Fruit fly (Drosophila melanogaster) whole organism, embryonic: ENCODE measurements around the gene CG13126.

Source experiments
- Antp ChIP-seq: fragments of 200-800 bp; sonication (Bioruptor generic); optimal IDR thresholded peaks from 3 replicates; lab custom pipeline; 2016; ENCODE audit warnings: missing biosample characterization, missing genetic modification characterization
- Atf3 ChIP-seq: fragments of 200-800 bp; sonication (Bioruptor generic); optimal IDR thresholded peaks from 3 replicates; lab custom pipeline; 2016; ENCODE audit warnings: missing biosample characterization, missing genetic modification characterization
- B-H1 ChIP-seq: fragments of 200-800 bp; sonication (Bioruptor generic); IDR thresholded peaks from 3 replicates; pipeline ENCODE4 v1.3.6; 2022; ENCODE audit warnings: missing biosample characterization, missing genetic modification characterization
- BEAF-32 ChIP-seq: fragments of 200-800 bp; sonication (Bioruptor generic); optimal IDR thresholded peaks from 3 replicates; lab custom pipeline; 2017; ENCODE audit warnings: missing biosample characterization, missing genetic modification characterization, mild to moderate bottlenecking, moderate library complexity, missing genetic modification reagents
- Blimp-1 ChIP-seq: fragments of 200-800 bp; sonication (Bioruptor generic); optimal IDR thresholded peaks from 3 replicates; lab custom pipeline; 2018; ENCODE audit warnings: missing biosample characterization, missing genetic modification characterization, mild to moderate bottlenecking, moderate library complexity, missing genetic modification reagents
- Bteb2 ChIP-seq: fragments of 200-800 bp; sonication (Bioruptor generic); optimal IDR thresholded peaks from 2 replicates; lab custom pipeline; 2016; ENCODE audit warnings: missing biosample characterization, missing genetic modification characterization
- CG1024 ChIP-seq: fragments of 200-800 bp; sonication (Bioruptor generic); IDR thresholded peaks from 2 replicates; pipeline ENCODE4 v1.3.6; 2022; ENCODE audit warnings: missing biosample characterization, missing genetic modification characterization
- CG13296 ChIP-seq: fragments of 200-800 bp; sonication (Bioruptor generic); optimal IDR thresholded peaks from 3 replicates; lab custom pipeline; 2018; ENCODE audit warnings: missing biosample characterization, mild to moderate bottlenecking, missing genetic modification characterization
- CG1603 ChIP-seq: fragments of 200-800 bp; sonication (Bioruptor generic); optimal IDR thresholded peaks from 2 replicates; lab custom pipeline; 2019; ENCODE audit warnings: missing biosample characterization, mild to moderate bottlenecking, missing genetic modification characterization, moderate library complexity
- CG17802 ChIP-seq: fragments of 200-800 bp; sonication (Bioruptor generic); optimal IDR thresholded peaks from 2 replicates; lab custom pipeline; 2018; ENCODE audit warnings: missing biosample characterization, mild to moderate bottlenecking, missing genetic modification characterization, moderate library complexity
- CG2889 ChIP-seq: fragments of 200-800 bp; sonication (Bioruptor generic); IDR thresholded peaks from 3 replicates; pipeline ENCODE4 v1.3.6; 2022; ENCODE audit warnings: missing biosample characterization, missing genetic modification characterization
- CG30431 ChIP-seq: fragments of 200-800 bp; sonication (Bioruptor generic); optimal IDR thresholded peaks from 2 replicates; lab custom pipeline; 2017; ENCODE audit warnings: missing biosample characterization, missing genetic modification characterization
- CG31441 ChIP-seq: fragments of 200-800 bp; sonication (Bioruptor generic); IDR thresholded peaks from 2 replicates; pipeline ENCODE4 v1.3.6; 2022; ENCODE audit warnings: missing biosample characterization, missing genetic modification characterization
- CG32532 ChIP-seq: fragments of 200-800 bp; sonication (Bioruptor generic); IDR thresholded peaks from 2 replicates; pipeline ENCODE4 v1.3.6; 2022; ENCODE audit warnings: missing biosample characterization, missing genetic modification characterization
- CG6689 ChIP-seq: fragments of 200-800 bp; sonication (Bioruptor generic); IDR thresholded peaks from 2 replicates; pipeline ENCODE4 v1.3.6; 2022; ENCODE audit warnings: missing biosample characterization, missing genetic modification characterization
- CG6854 ChIP-seq: fragments of 200-800 bp; sonication (Bioruptor generic); optimal IDR thresholded peaks from 3 replicates; lab custom pipeline; 2017; ENCODE audit warnings: missing biosample characterization, mild to moderate bottlenecking, missing genetic modification characterization
- CG7556 ChIP-seq: fragments of 200-800 bp; sonication (Bioruptor generic); optimal IDR thresholded peaks from 2 replicates; lab custom pipeline; 2017; ENCODE audit warnings: missing biosample characterization, mild to moderate bottlenecking, missing genetic modification characterization
- CG7786 ChIP-seq: fragments of 200-800 bp; sonication (Bioruptor generic); optimal IDR thresholded peaks from 2 replicates; lab custom pipeline; 2016; ENCODE audit warnings: missing biosample characterization, missing genetic modification characterization
- CG7839 ChIP-seq: fragments of 200-800 bp; sonication (Bioruptor generic); optimal IDR thresholded peaks from 3 replicates; lab custom pipeline; 2018; ENCODE audit warnings: missing biosample characterization, mild to moderate bottlenecking, missing genetic modification characterization, moderate library complexity
- CG7928 ChIP-seq: fragments of 200-800 bp; sonication (Bioruptor generic); optimal IDR thresholded peaks from 2 replicates; lab custom pipeline; 2017; ENCODE audit warnings: missing biosample characterization, mild to moderate bottlenecking, missing genetic modification characterization
- CG9215 ChIP-seq: fragments of 200-800 bp; sonication (Bioruptor generic); IDR thresholded peaks from 2 replicates; pipeline ENCODE4 v1.3.6; 2022; ENCODE audit warnings: missing biosample characterization, missing genetic modification characterization
- CG9797 ChIP-seq: fragments of 200-800 bp; sonication (Bioruptor generic); optimal IDR thresholded peaks from 3 replicates; lab custom pipeline; 2018; ENCODE audit warnings: missing biosample characterization, mild to moderate bottlenecking, missing genetic modification characterization
- CG9876 ChIP-seq: fragments of 200-800 bp; sonication (Bioruptor generic); optimal IDR thresholded peaks from 2 replicates; lab custom pipeline; 2016; ENCODE audit warnings: missing biosample characterization, missing genetic modification characterization
- Chrac-16 ChIP-seq: fragments of 200-800 bp; sonication (Bioruptor generic); optimal IDR thresholded peaks from 3 replicates; lab custom pipeline; 2016; ENCODE audit warnings: missing biosample characterization, missing genetic modification characterization
- HmgD ChIP-seq: fragments of 200-800 bp; sonication (Bioruptor generic); optimal IDR thresholded peaks from 3 replicates; lab custom pipeline; 2016; ENCODE audit warnings: missing biosample characterization, missing genetic modification characterization
- HmgZ ChIP-seq: fragments of 200-800 bp; sonication (Bioruptor generic); optimal IDR thresholded peaks from 2 replicates; lab custom pipeline; 2018; ENCODE audit warnings: missing biosample characterization, mild to moderate bottlenecking, missing genetic modification characterization
- Hr78 ChIP-seq, 2 experiments: fragments of 200-800 bp in 1 of 2; fragments of >200 bp in 1 of 2; sonication (Bioruptor generic) in 1 of 2; optimal IDR thresholded peaks; 2 replicates each; lab custom pipeline; 2017 to 2019; ENCODE audit warnings: missing biosample characterization in 2 of 2, missing genetic modification characterization in 2 of 2, mild to moderate bottlenecking in 1 of 2, moderate library complexity in 1 of 2
- Hsf ChIP-seq: fragments of 200-800 bp; sonication (Bioruptor generic); optimal IDR thresholded peaks from 3 replicates; lab custom pipeline; 2016; ENCODE audit warnings: missing biosample characterization, missing genetic modification characterization
- Lim3 ChIP-seq: fragments of 200-800 bp; sonication (Bioruptor generic); IDR thresholded peaks from 2 replicates; pipeline ENCODE4 v1.3.6; 2022; ENCODE audit warnings: missing biosample characterization, missing genetic modification characterization
- Mes4 ChIP-seq: fragments of 200-800 bp; sonication (Bioruptor generic); optimal IDR thresholded peaks from 2 replicates; lab custom pipeline; 2016; ENCODE audit warnings: missing biosample characterization, missing genetic modification characterization
- NFAT ChIP-seq: fragments of 200-800 bp; sonication (Bioruptor generic); IDR thresholded peaks from 2 replicates; pipeline ENCODE4 v1.3.6; 2022; ENCODE audit warnings: missing biosample characterization, missing genetic modification characterization
- Nf-YB ChIP-seq: fragments of 200-800 bp; sonication (Bioruptor generic); optimal IDR thresholded peaks from 3 replicates; lab custom pipeline; 2019; ENCODE audit warnings: missing biosample characterization, mild to moderate bottlenecking, missing genetic modification characterization, moderate library complexity
- YL-1 ChIP-seq: fragments of 200-800 bp; sonication (Bioruptor generic); optimal IDR thresholded peaks from 3 replicates; lab custom pipeline; 2017; ENCODE audit warnings: missing biosample characterization, mild to moderate bottlenecking, missing genetic modification characterization
- cas ChIP-seq: fragments of 200-800 bp; sonication (Bioruptor generic); IDR thresholded peaks from 2 replicates; pipeline ENCODE4 v1.3.6; 2022; ENCODE audit warnings: missing biosample characterization, missing genetic modification characterization
- da ChIP-seq: fragments of 200-800 bp; sonication (Bioruptor generic); optimal IDR thresholded peaks from 2 replicates; lab custom pipeline; 2016; ENCODE audit warnings: missing biosample characterization, missing genetic modification characterization
- dm ChIP-seq: fragments of 200-800 bp; sonication (Bioruptor generic); optimal IDR thresholded peaks from 3 replicates; lab custom pipeline; 2016; ENCODE audit warnings: missing biosample characterization, missing genetic modification characterization
- dpn ChIP-seq, 2 experiments: fragments of 200-800 bp; sonication (Bioruptor generic); optimal IDR thresholded peaks; 3 replicates each; lab custom pipeline; 2016; ENCODE audit warnings: missing biosample characterization in 2 of 2, missing genetic modification characterization in 2 of 2
- dysf ChIP-seq: fragments of 200-800 bp; sonication (Bioruptor generic); IDR thresholded peaks from 3 replicates; pipeline ENCODE4 v1.3.6; 2022; ENCODE audit warnings: missing biosample characterization, missing genetic modification characterization
- fd3F ChIP-seq: fragments of 200-800 bp; sonication (Bioruptor generic); optimal IDR thresholded peaks from 2 replicates; lab custom pipeline; 2018; ENCODE audit warnings: missing biosample characterization, mild to moderate bottlenecking, missing genetic modification characterization, moderate library complexity
- grau ChIP-seq: fragments of 200-800 bp; optimal IDR thresholded peaks from 3 replicates; lab custom pipeline; 2019; ENCODE audit warnings: missing biosample characterization, mild to moderate bottlenecking, missing genetic modification characterization, moderate library complexity
- gt ChIP-seq: fragments of 200-800 bp; sonication (Bioruptor generic); IDR thresholded peaks from 2 replicates; pipeline ENCODE4 v1.3.6; 2022; ENCODE audit warnings: missing biosample characterization, missing genetic modification characterization
- knrl ChIP-seq: fragments of 200-800 bp; sonication (Bioruptor generic); IDR thresholded peaks from 3 replicates; pipeline ENCODE4 v1.3.6; 2022; ENCODE audit warnings: missing biosample characterization, missing genetic modification characterization; ENCODE audit not compliant: partially characterized antibody
- lola ChIP-seq, 3 experiments: fragments of >200 bp in 2 of 3; fragments of 200-800 bp in 1 of 3; sonication (Bioruptor generic) in 1 of 3; optimal IDR thresholded peaks; 2 replicates each; lab custom pipeline; 2017 to 2019; ENCODE audit warnings: missing biosample characterization in 3 of 3, missing genetic modification characterization in 3 of 3, mild to moderate bottlenecking in 1 of 3, moderate library complexity in 1 of 3
- oc ChIP-seq: fragments of 200-800 bp; sonication (Bioruptor generic); optimal IDR thresholded peaks from 2 replicates; lab custom pipeline; 2018; ENCODE audit warnings: missing biosample characterization, mild to moderate bottlenecking, missing genetic modification characterization, moderate library complexity
- p53 ChIP-seq: fragments of 200-800 bp; sonication (Bioruptor generic); optimal IDR thresholded peaks from 2 replicates; lab custom pipeline; 2016; ENCODE audit warnings: missing biosample characterization, missing genetic modification characterization
- repo ChIP-seq: fragments of 200-800 bp; sonication (Bioruptor generic); optimal IDR thresholded peaks from 2 replicates; lab custom pipeline; 2016; ENCODE audit warnings: missing biosample characterization, missing genetic modification characterization
- ro ChIP-seq: fragments of 200-800 bp; sonication (Bioruptor generic); IDR thresholded peaks from 2 replicates; pipeline ENCODE4 v1.3.6; 2022; ENCODE audit warnings: missing biosample characterization, missing genetic modification characterization
- slbo ChIP-seq: fragments of 200-800 bp; sonication (Bioruptor generic); IDR thresholded peaks from 2 replicates; pipeline ENCODE4 v1.3.6; 2022; ENCODE audit warnings: missing biosample characterization, missing genetic modification characterization
- ssp ChIP-seq: fragments of 200-800 bp; sonication (Bioruptor generic); IDR thresholded peaks from 2 replicates; pipeline ENCODE4 v1.3.6; 2022; ENCODE audit warnings: missing biosample characterization, missing genetic modification characterization
- tin ChIP-seq: fragments of 200-800 bp; sonication (Bioruptor generic); optimal IDR thresholded peaks from 3 replicates; lab custom pipeline; 2016; ENCODE audit warnings: missing biosample characterization, missing genetic modification characterization
- trh ChIP-seq: fragments of 200-800 bp; sonication (Bioruptor generic); optimal IDR thresholded peaks from 2 replicates; lab custom pipeline; 2016; ENCODE audit warnings: missing biosample characterization, missing genetic modification characterization
- zf30C ChIP-seq: fragments of 200-800 bp; sonication (Bioruptor generic); optimal IDR thresholded peaks from 3 replicates; lab custom pipeline; 2018; ENCODE audit warnings: missing biosample characterization, mild to moderate bottlenecking, missing genetic modification characterization

CG13126 gene

dm6 chr2L:9908468-9908967, 45.5 kb downstream of the CG13126 start, which contains the start of gene CG13124 (continued):
- TF ChIP-seq CG6689 (GFP tag; lab: Robert Waterston, UW) (no peak), dm (no peak), Bteb2 (GFP tag; lab: Kevin White, UChicago) (no peak), CG7556 (GFP tag; lab: Kevin White, UChicago) (no peak), CG9797 (GFP tag; lab: Kevin White, UChicago) (no peak), knrl (GFP tag; lab: Robert Waterston, UW) (no peak), grau (tag; lab: Kevin White, UChicago) (peak; percentile 32), Hsf (GFP tag; lab: Kevin White, UChicago) (no peak), CG7786 (GFP tag; lab: Kevin White, UChicago) (no peak), Atf3 (GFP tag; lab: Kevin White, UChicago) (no peak), Mes4 (GFP tag; lab: Kevin White, UChicago) (no peak), Blimp-1 (GFP tag; lab: Kevin White, UChicago) (no peak), dpn (GFP tag; optimal IDR thresholded peaks at IDR 0.05; lab: Kevin White, UChicago) (no peak), CG13296 (GFP tag; lab: Kevin White, UChicago) (peak; percentile 3), CG1024 (GFP tag; lab: Robert Waterston, UW) (no peak), CG6854 (GFP tag; lab: Kevin White, UChicago) (peak; percentile 42), HmgD (GFP tag; lab: Kevin White, UChicago) (no peak), CG17802 (tag; lab: Kevin White, UChicago) (no peak), CG1603 (no peak), CG30431 (GFP tag; lab: Kevin White, UChicago) (no peak), trh (GFP tag; lab: Kevin White, UChicago) (no peak), cas (GFP tag; lab: Robert Waterston, UW) (no peak), dysf (GFP tag; lab: Robert Waterston, UW) (peak; percentile 43; the same call in 2 of the 3 replicates), Chrac-16 (GFP tag; lab: Kevin White, UChicago) (no peak), B-H1 (GFP tag; lab: Robert Waterston, UW) (no peak), Hr78 (GFP tag; optimal IDR thresholded peaks at IDR 0.05; lab: Kevin White, UChicago) (no peak), Antp (GFP tag; lab: Kevin White, UChicago) (no peak), ssp (no peak), CG32532 (GFP tag; lab: Robert Waterston, UW) (peak; percentile 73; the same call in 1 of the 2 replicates), Nf-YB (GFP tag; lab: Kevin White, UChicago) (no peak), da (GFP tag; lab: Kevin White, UChicago) (no peak), CG31441 (GFP tag; lab: Robert Waterston, UW) (no peak), HmgZ (tag; lab: Kevin White, UChicago) (peak; percentile 0), Lim3 (GFP tag; lab: Robert Waterston, UW) (no peak), CG9876 (GFP tag; lab: Kevin White, UChicago) (no peak), repo (GFP tag; lab: Kevin White, UChicago) (no peak), CG7928 (GFP tag; lab: Kevin White, UChicago) (no peak), CG7839 (peak; percentile 24), NFAT (peak; percentile 25; the same call in 1 of the 2 replicates), tin (GFP tag; lab: Kevin White, UChicago) (no peak), CG9215 (no peak), BEAF-32 (no peak), lola (GFP tag; optimal IDR thresholded peaks at IDR 0.05; lab: Kevin White, UChicago) (no peak), CG2889 (no peak), p53 (GFP tag; lab: Kevin White, UChicago) (no peak), slbo (GFP tag; lab: Robert Waterston, UW) (peak; percentile 49; the same call in 1 of the 2 replicates), zf30C (GFP tag; lab: Kevin White, UChicago) (no peak), fd3F (no peak), gt (GFP tag; lab: Robert Waterston, UW) (no peak), oc (tag; lab: Kevin White, UChicago) (no peak), YL-1 (GFP tag; lab: Kevin White, UChicago) (no peak), ro (GFP tag; lab: Robert Waterston, UW) (no peak)
